Fruit fly (Drosophila melanogaster) whole organism, embryonic: ENCODE measurements around the gene CG31468.
A peak's percentile ranks its signal among the peaks of the same experiment; 100 is the strongest.

Experiments
- Asciz ChIP-seq: fragments of 200-800 bp; sonication (Bioruptor generic); optimal IDR thresholded peaks from 2 replicates; lab custom pipeline; 2017; ENCODE audit warnings: missing biosample characterization, mild to moderate bottlenecking, missing genetic modification characterization, missing genetic modification reagents
- CG1024 ChIP-seq: fragments of 200-800 bp; sonication (Bioruptor generic); IDR thresholded peaks from 2 replicates; pipeline ENCODE4 v1.3.6; 2022; ENCODE audit warnings: missing biosample characterization, missing genetic modification characterization
- CG10366 ChIP-seq: fragments of 200-800 bp; sonication (Bioruptor generic); IDR thresholded peaks from 2 replicates; pipeline ENCODE4 v1.3.6; 2022; ENCODE audit warnings: missing biosample characterization, missing genetic modification characterization
- CG11398 ChIP-seq: fragments of 200-800 bp; sonication (Bioruptor generic); optimal IDR thresholded peaks from 2 replicates; lab custom pipeline; 2016; ENCODE audit warnings: missing biosample characterization, missing genetic modification characterization
- CG12071 ChIP-seq: fragments of 200-800 bp; sonication (Bioruptor generic); optimal IDR thresholded peaks from 3 replicates; lab custom pipeline; 2018; ENCODE audit warnings: missing biosample characterization, mild to moderate bottlenecking, missing genetic modification characterization
- CG12236 ChIP-seq: fragments of 200-800 bp; sonication (Bioruptor generic); optimal IDR thresholded peaks from 2 replicates; lab custom pipeline; 2016; ENCODE audit warnings: missing biosample characterization, missing genetic modification characterization
- CG14710 ChIP-seq: fragments of 200-800 bp; sonication (Bioruptor generic); optimal IDR thresholded peaks from 3 replicates; lab custom pipeline; 2019; ENCODE audit warnings: missing biosample characterization, mild to moderate bottlenecking, missing genetic modification characterization, moderate library complexity
- CG14965 ChIP-seq: fragments of 200-800 bp; sonication (Bioruptor generic); optimal IDR thresholded peaks from 2 replicates; lab custom pipeline; 2016; ENCODE audit warnings: missing biosample characterization, missing genetic modification characterization, borderline replicate concordance
- CG17361 ChIP-seq: fragments of 200-800 bp; sonication (Bioruptor generic); IDR thresholded peaks from 3 replicates; pipeline ENCODE4 v1.3.6; 2022; ENCODE audit warnings: missing biosample characterization, missing genetic modification characterization
- CG18599 ChIP-seq: fragments of 200-800 bp; sonication (Bioruptor generic); optimal IDR thresholded peaks from 3 replicates; lab custom pipeline; 2017; ENCODE audit warnings: missing biosample characterization, missing genetic modification characterization, mild to moderate bottlenecking, moderate library complexity, missing genetic modification reagents
- CG33557 ChIP-seq: fragments of 200-800 bp; sonication (Bioruptor generic); optimal IDR thresholded peaks from 2 replicates; lab custom pipeline; 2019; ENCODE audit warnings: missing biosample characterization, mild to moderate bottlenecking, missing genetic modification characterization, moderate library complexity
- CG6765 ChIP-seq: fragments of 200-800 bp; sonication (Bioruptor generic); optimal IDR thresholded peaks from 3 replicates; lab custom pipeline; 2017; ENCODE audit warnings: missing biosample characterization, mild to moderate bottlenecking, missing genetic modification characterization
- CG9609 ChIP-seq: fragments of 200-800 bp; sonication (Bioruptor generic); optimal IDR thresholded peaks from 3 replicates; lab custom pipeline; 2016; ENCODE audit warnings: missing biosample characterization, missing genetic modification characterization
- CG9797 ChIP-seq: fragments of 200-800 bp; sonication (Bioruptor generic); optimal IDR thresholded peaks from 3 replicates; lab custom pipeline; 2018; ENCODE audit warnings: missing biosample characterization, mild to moderate bottlenecking, missing genetic modification characterization
- CrebB ChIP-seq: fragments of 200-800 bp; sonication (Bioruptor generic); optimal IDR thresholded peaks from 3 replicates; lab custom pipeline; 2018; ENCODE audit warnings: missing biosample characterization, mild to moderate bottlenecking, missing genetic modification characterization
- Dad ChIP-seq: fragments of 200-800 bp; sonication (Bioruptor generic); optimal IDR thresholded peaks from 3 replicates; lab custom pipeline; 2016; ENCODE audit warnings: missing biosample characterization, missing genetic modification characterization
- Dip2 ChIP-seq: fragments of 200-800 bp; sonication (Bioruptor generic); IDR thresholded peaks from 2 replicates; pipeline ENCODE4 v1.3.6; 2022; ENCODE audit warnings: missing biosample characterization, missing genetic modification characterization
- Doc2 ChIP-seq: fragments of 200-800 bp; sonication (Bioruptor generic); IDR thresholded peaks from 2 replicates; pipeline ENCODE4 v1.3.6; 2022; ENCODE audit warnings: missing biosample characterization, missing genetic modification characterization
- Doc3 ChIP-seq: fragments of 200-800 bp; sonication (Bioruptor generic); IDR thresholded peaks from 3 replicates; pipeline ENCODE4 v1.3.6; 2022; ENCODE audit warnings: missing biosample characterization, missing genetic modification characterization; ENCODE audit not compliant: partially characterized antibody
- Drgx ChIP-seq: fragments of 200-800 bp; sonication (Bioruptor generic); IDR thresholded peaks from 2 replicates; pipeline ENCODE4 v1.3.6; 2022; ENCODE audit warnings: missing biosample characterization, missing genetic modification characterization
- E2f2 ChIP-seq: fragments of 200-800 bp; sonication (Bioruptor generic); IDR thresholded peaks from 2 replicates; pipeline ENCODE4 v1.3.6; 2022; ENCODE audit warnings: missing biosample characterization, missing genetic modification characterization
- H15 ChIP-seq: fragments of 200-800 bp; sonication (Bioruptor generic); IDR thresholded peaks from 3 replicates; pipeline ENCODE4 v1.3.6; 2022; ENCODE audit warnings: missing biosample characterization, missing genetic modification characterization
- HmgD ChIP-seq: fragments of 200-800 bp; sonication (Bioruptor generic); optimal IDR thresholded peaks from 3 replicates; lab custom pipeline; 2016; ENCODE audit warnings: missing biosample characterization, missing genetic modification characterization
- Hmr ChIP-seq: fragments of 200-800 bp; sonication (Bioruptor generic); optimal IDR thresholded peaks from 3 replicates; lab custom pipeline; 2017; ENCODE audit warnings: mild to moderate bottlenecking, missing biosample characterization, missing genetic modification reagents, missing genetic modification characterization
- Hr3 ChIP-seq: fragments of 200-800 bp; sonication (Bioruptor generic); optimal IDR thresholded peaks from 3 replicates; lab custom pipeline; 2016; ENCODE audit warnings: missing biosample characterization, missing genetic modification characterization
- Jarid2 ChIP-seq: fragments of 200-800 bp; sonication (Bioruptor generic); optimal IDR thresholded peaks from 3 replicates; lab custom pipeline; 2017; ENCODE audit warnings: mild to moderate bottlenecking, missing biosample characterization, missing genetic modification reagents, missing genetic modification characterization
- Mes4 ChIP-seq: fragments of 200-800 bp; sonication (Bioruptor generic); optimal IDR thresholded peaks from 2 replicates; lab custom pipeline; 2016; ENCODE audit warnings: missing biosample characterization, missing genetic modification characterization
- Sry-β ChIP-seq: fragments of 200-800 bp; sonication (Bioruptor generic); optimal IDR thresholded peaks from 2 replicates; lab custom pipeline; 2018; ENCODE audit warnings: missing biosample characterization, mild to moderate bottlenecking, missing genetic modification characterization, moderate library complexity
- YL-1 ChIP-seq: fragments of 200-800 bp; sonication (Bioruptor generic); optimal IDR thresholded peaks from 3 replicates; lab custom pipeline; 2017; ENCODE audit warnings: missing biosample characterization, mild to moderate bottlenecking, missing genetic modification characterization
- ase ChIP-seq: fragments of 200-800 bp; sonication (Bioruptor generic); IDR thresholded peaks from 3 replicates; pipeline ENCODE4 v1.3.6; 2022; ENCODE audit warnings: missing biosample characterization, missing genetic modification characterization
- bowl ChIP-seq: fragments of 200-800 bp; sonication (Bioruptor generic); IDR thresholded peaks from 2 replicates; pipeline ENCODE4 v1.3.6; 2022; ENCODE audit warnings: missing biosample characterization, missing genetic modification characterization
- crc ChIP-seq: fragments of 200-800 bp; sonication (Bioruptor generic); optimal IDR thresholded peaks from 2 replicates; lab custom pipeline; 2016; ENCODE audit warnings: missing biosample characterization, missing genetic modification characterization
- crp ChIP-seq, 2 experiments: fragments of 200-800 bp; sonication (Bioruptor generic); optimal IDR thresholded peaks; 2 replicates in 1 of 2; 3 replicates in 1 of 2; lab custom pipeline; 2017; ENCODE audit warnings: missing biosample characterization in 2 of 2, missing genetic modification characterization in 2 of 2, mild to moderate bottlenecking in 1 of 2, moderate library complexity in 1 of 2
- cwo ChIP-seq: fragments of 200-800 bp; sonication (Bioruptor generic); optimal IDR thresholded peaks from 3 replicates; lab custom pipeline; 2017; ENCODE audit warnings: missing biosample characterization, missing genetic modification characterization, mild to moderate bottlenecking, moderate library complexity, missing genetic modification reagents
- dmrt99B ChIP-seq: fragments of 200-800 bp; sonication (Bioruptor generic); optimal IDR thresholded peaks from 2 replicates; lab custom pipeline; 2018; ENCODE audit warnings: missing biosample characterization, mild to moderate bottlenecking, missing genetic modification characterization, moderate library complexity
- eve ChIP-seq, 2 experiments: fragments of >200 bp; optimal IDR thresholded peaks; 2 replicates each; lab custom pipeline; 2017; ENCODE audit warnings: missing biosample characterization in 2 of 2, missing genetic modification characterization in 2 of 2
- gce ChIP-seq: fragments of 200-800 bp; sonication (Bioruptor generic); IDR thresholded peaks from 3 replicates; pipeline ENCODE4 v1.3.6; 2022; ENCODE audit warnings: missing biosample characterization, missing genetic modification characterization
- gem ChIP-seq: fragments of 200-800 bp; sonication (Bioruptor generic); optimal IDR thresholded peaks from 2 replicates; lab custom pipeline; 2019; ENCODE audit warnings: missing biosample characterization, mild to moderate bottlenecking, missing genetic modification characterization, moderate library complexity
- mam ChIP-seq: fragments of 200-800 bp; sonication (Bioruptor generic); optimal IDR thresholded peaks from 3 replicates; lab custom pipeline; 2016; ENCODE audit warnings: missing biosample characterization, missing genetic modification characterization
- nerfin-2 ChIP-seq: fragments of 200-800 bp; sonication (Bioruptor generic); IDR thresholded peaks from 2 replicates; pipeline ENCODE4 v1.3.6; 2022; ENCODE audit warnings: missing biosample characterization, missing genetic modification characterization; ENCODE audit not compliant: partially characterized antibody
- onecut ChIP-seq: fragments of 200-800 bp; sonication (Bioruptor generic); IDR thresholded peaks from 2 replicates; pipeline ENCODE4 v1.3.6; 2022; ENCODE audit warnings: missing biosample characterization, missing genetic modification characterization
- pros ChIP-seq: fragments of 200-800 bp; sonication (Bioruptor generic); optimal IDR thresholded peaks from 3 replicates; lab custom pipeline; 2019; ENCODE audit warnings: missing biosample characterization, mild to moderate bottlenecking, missing genetic modification characterization, moderate library complexity
- ro ChIP-seq: fragments of 200-800 bp; sonication (Bioruptor generic); IDR thresholded peaks from 2 replicates; pipeline ENCODE4 v1.3.6; 2022; ENCODE audit warnings: missing biosample characterization, missing genetic modification characterization
- sd ChIP-seq: fragments of 200-800 bp; sonication (Bioruptor generic); optimal IDR thresholded peaks from 3 replicates; lab custom pipeline; 2018; ENCODE audit warnings: missing biosample characterization, mild to moderate bottlenecking, missing genetic modification characterization, moderate library complexity
- sens ChIP-seq: fragments of 200-800 bp; sonication (Bioruptor generic); peaks from one replicate; lab custom pipeline; 2016; ENCODE audit warnings: missing biosample characterization, missing genetic modification characterization
- slou ChIP-seq: fragments of 200-800 bp; sonication (Bioruptor generic); optimal IDR thresholded peaks from 3 replicates; lab custom pipeline; 2016; ENCODE audit warnings: missing biosample characterization, missing genetic modification characterization
- tap ChIP-seq: fragments of 200-800 bp; optimal IDR thresholded peaks from 3 replicates; lab custom pipeline; 2019; ENCODE audit warnings: missing biosample characterization, mild to moderate bottlenecking, missing genetic modification characterization, moderate library complexity
- tgo ChIP-seq: fragments of 200-800 bp; sonication (Bioruptor generic); IDR thresholded peaks from 3 replicates; pipeline ENCODE4 v1.3.6; 2022; ENCODE audit warnings: missing biosample characterization, missing genetic modification characterization
- trh ChIP-seq: fragments of 200-800 bp; sonication (Bioruptor generic); optimal IDR thresholded peaks from 2 replicates; lab custom pipeline; 2016; ENCODE audit warnings: missing biosample characterization, missing genetic modification characterization
- tx ChIP-seq: fragments of 200-800 bp; sonication (Bioruptor generic); optimal IDR thresholded peaks from 2 replicates; lab custom pipeline; 2016; ENCODE audit warnings: missing biosample characterization, missing genetic modification characterization

Gene CG31468

DNA sequence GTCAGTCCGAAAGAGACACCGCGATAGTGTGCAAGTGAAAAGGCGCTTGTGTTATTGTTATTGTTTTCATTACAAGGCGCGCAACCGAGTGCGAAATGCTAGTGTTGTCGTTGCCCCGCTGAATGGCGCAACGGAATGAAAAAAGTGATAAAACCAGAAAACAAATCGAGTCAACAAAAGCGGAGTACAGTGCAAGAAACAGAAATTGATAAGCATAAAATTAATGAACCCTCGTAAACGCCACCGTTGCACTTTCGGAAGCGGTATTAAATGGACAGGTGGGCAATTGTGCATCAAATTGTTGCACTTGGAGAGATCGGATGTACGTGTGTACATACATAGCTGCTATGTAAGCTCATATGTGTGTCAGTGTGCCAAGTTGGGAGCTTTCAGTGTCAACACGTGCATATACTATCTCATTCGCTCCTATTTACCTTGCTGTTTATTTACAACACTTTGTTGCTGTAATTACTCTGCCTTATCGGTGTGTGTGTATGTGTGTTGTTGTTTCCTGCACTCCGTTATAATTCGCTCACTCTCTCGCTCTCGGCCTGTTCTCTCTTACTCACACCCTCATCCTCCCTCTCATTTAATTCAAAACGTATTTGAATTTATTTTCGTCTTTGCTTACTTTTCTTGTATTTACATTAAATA is 23.4 kb upstream of the CG31468 start (continued):
- TF ChIP-seq crc (GFP tag; lab: Kevin White, UChicago) (no peak), pros (GFP tag; lab: Kevin White, UChicago) (no peak), trh (GFP tag; lab: Kevin White, UChicago) (peak; percentile 76), CG33557 (peak; percentile 30), gce (GFP tag; lab: Robert Waterston, UW) (peak; percentile 91), CG10366 (GFP tag; lab: Robert Waterston, UW) (no peak), bowl (GFP tag; lab: Robert Waterston, UW) (peak; percentile 49; the same call in 1 of the 2 replicates), Drgx (GFP tag; lab: Robert Waterston, UW) (peak; percentile 56; the same call in 1 of the 2 replicates), mam (GFP tag; lab: Kevin White, UChicago) (no peak), Asciz (GFP tag; lab: Kevin White, UChicago) (peak; percentile 96), Mes4 (GFP tag; lab: Kevin White, UChicago) (peak; percentile 47), sens (GFP tag; lab: Kevin White, UChicago) (peak; percentile 93), CG12236 (peak; percentile 45), YL-1 (GFP tag; lab: Kevin White, UChicago) (no peak), CG14710 (tag; lab: Kevin White, UChicago) (peak; percentile 20), cwo (GFP tag; lab: Kevin White, UChicago) (peak; percentile 73), CG1024 (peak; percentile 77), ro (GFP tag; lab: Robert Waterston, UW) (no peak), Doc3 (GFP tag; lab: Robert Waterston, UW) (no peak), H15 (GFP tag; lab: Robert Waterston, UW) (peak; percentile 52; the same call in 1 of the 3 replicates), nerfin-2 (GFP tag; lab: Robert Waterston, UW) (no peak), CG18599 (GFP tag; lab: Kevin White, UChicago) (no peak), Hr3 (no peak), Doc2 (no peak), E2f2 (GFP tag; lab: Robert Waterston, UW) (peak; percentile 36; the same call in 1 of the 2 replicates), CG9797 (GFP tag; lab: Kevin White, UChicago) (peak; percentile 23), tgo (GFP tag; lab: Robert Waterston, UW) (peak; percentile 50; the same call in 2 of the 3 replicates), sd (tag; lab: Kevin White, UChicago) (no peak), tap (tag; lab: Kevin White, UChicago) (peak; percentile 76), dmrt99B (peak; percentile 53), Sry-β (GFP tag; lab: Kevin White, UChicago) (peak; percentile 62), onecut (GFP tag; lab: Robert Waterston, UW) (peak; percentile 75), CG12071 (GFP tag; lab: Kevin White, UChicago) (peak; percentile 94), Dad (no peak), tx (GFP tag; lab: Kevin White, UChicago) (no peak), Jarid2 (GFP tag; lab: Kevin White, UChicago) (peak; percentile 38), CG14965 (peak; percentile 63), crp (GFP tag; optimal IDR thresholded peaks at IDR 0.05; lab: Kevin White, UChicago) (no peak), slou (GFP tag; lab: Kevin White, UChicago) (no peak), gem (tag; lab: Kevin White, UChicago) (peak; percentile 48), ase (GFP tag; lab: Robert Waterston, UW) (peak; percentile 50; the same call in 1 of the 3 replicates), Dip2 (GFP tag; lab: Robert Waterston, UW) (no peak), CG17361 (no peak), CG6765 (GFP tag; lab: Kevin White, UChicago) (peak; percentile 65), HmgD (GFP tag; lab: Kevin White, UChicago) (no peak), CG11398 (GFP tag; lab: Kevin White, UChicago) (peak; percentile 54), CrebB (tag; lab: Kevin White, UChicago) (peak; percentile 48), eve (GFP tag; optimal IDR thresholded peaks at IDR 0.05; lab: Kevin White, UChicago) (peak in 1 of 2 experiments; percentile 85), Hmr (GFP tag; lab: Kevin White, UChicago) (peak; percentile 51), CG9609 (GFP tag; lab: Kevin White, UChicago) (no peak)
